Fruit fly (Drosophila melanogaster) whole organism, prepupa: ENCODE results near the gene vers.
A peak's percentile ranks its signal among the peaks of the same experiment; 100 is the strongest.

ENCODE experiments used
- Blimp-1 ChIP-seq: fragments of 200-800 bp; sonication (Bioruptor generic); optimal IDR thresholded peaks from 3 replicates; lab custom pipeline; 2017; ENCODE audit warnings: missing biosample characterization, missing genetic modification characterization, mild to moderate bottlenecking, moderate library complexity, missing genetic modification reagents
- CG10669 ChIP-seq: fragments of 200-800 bp; sonication (Bioruptor generic); optimal IDR thresholded peaks from 3 replicates; lab custom pipeline; 2018; ENCODE audit warnings: missing biosample characterization, mild to moderate bottlenecking, missing genetic modification characterization, moderate library complexity
- CG11294 ChIP-seq: fragments of 200-800 bp; sonication (Bioruptor generic); IDR thresholded peaks from 2 replicates; pipeline ENCODE4 v1.3.6; 2022; ENCODE audit warnings: missing biosample characterization, missing genetic modification characterization
- CG11762 ChIP-seq: fragments of 200-800 bp; sonication (Bioruptor generic); optimal IDR thresholded peaks from 3 replicates; lab custom pipeline; 2016; ENCODE audit warnings: missing biosample characterization, missing genetic modification characterization; ENCODE audit not compliant: insufficient read depth
- CG11902 ChIP-seq: fragments of 200-800 bp; sonication (Bioruptor generic); optimal IDR thresholded peaks from 3 replicates; lab custom pipeline; 2016; ENCODE audit warnings: missing biosample characterization, missing genetic modification characterization
- CG15336 ChIP-seq: fragments of 200-800 bp; sonication (Bioruptor generic); IDR thresholded peaks from 2 replicates; pipeline ENCODE4 v1.3.6; 2022; ENCODE audit warnings: missing biosample characterization, missing genetic modification characterization
- CG1621 ChIP-seq: fragments of 200-800 bp; sonication (Bioruptor generic); optimal IDR thresholded peaks from 3 replicates; lab custom pipeline; 2018; ENCODE audit warnings: missing biosample characterization, mild to moderate bottlenecking, missing genetic modification characterization
- CG16779 ChIP-seq: fragments of 200-800 bp; sonication (Bioruptor generic); optimal IDR thresholded peaks from 3 replicates; lab custom pipeline; 2017; ENCODE audit warnings: missing biosample characterization, mild to moderate bottlenecking, missing genetic modification characterization
- CG3032 ChIP-seq: fragments of 200-800 bp; optimal IDR thresholded peaks from 2 replicates; lab custom pipeline; 2019; ENCODE audit warnings: missing biosample characterization, mild to moderate bottlenecking, missing genetic modification characterization, moderate library complexity
- CG31627 ChIP-seq: fragments of 200-800 bp; sonication (Bioruptor generic); optimal IDR thresholded peaks from 3 replicates; lab custom pipeline; 2016; ENCODE audit warnings: missing biosample characterization, missing genetic modification characterization
- CG32006 ChIP-seq: fragments of 200-800 bp; sonication (Bioruptor generic); optimal IDR thresholded peaks from 3 replicates; lab custom pipeline; 2017; ENCODE audit warnings: missing biosample characterization, mild to moderate bottlenecking, missing genetic modification characterization
- CG34406 ChIP-seq: fragments of 200-800 bp; sonication (Bioruptor generic); optimal IDR thresholded peaks from 3 replicates; lab custom pipeline; 2016; ENCODE audit warnings: missing biosample characterization, missing genetic modification characterization
- CG3919 ChIP-seq: fragments of 200-800 bp; sonication (Bioruptor generic); optimal IDR thresholded peaks from 3 replicates; lab custom pipeline; 2016; ENCODE audit warnings: missing biosample characterization, missing genetic modification characterization
- CG4318 ChIP-seq: fragments of 200-800 bp; sonication (Bioruptor generic); optimal IDR thresholded peaks from 3 replicates; lab custom pipeline; 2017; ENCODE audit warnings: missing biosample characterization, mild to moderate bottlenecking, missing genetic modification characterization
- CG6163 ChIP-seq: fragments of 200-800 bp; sonication (Bioruptor generic); IDR thresholded peaks from 3 replicates; pipeline ENCODE4 v1.3.6; 2022; ENCODE audit warnings: missing biosample characterization, missing genetic modification characterization
- CG6792 ChIP-seq: fragments of 200-800 bp; sonication (Bioruptor generic); optimal IDR thresholded peaks from 3 replicates; lab custom pipeline; 2016; ENCODE audit warnings: missing biosample characterization, missing genetic modification characterization
- CG6854 ChIP-seq: fragments of 200-800 bp; sonication (Bioruptor generic); optimal IDR thresholded peaks from 2 replicates; lab custom pipeline; 2017; ENCODE audit warnings: missing biosample characterization, mild to moderate bottlenecking, missing genetic modification characterization
- CG7368 ChIP-seq: fragments of 200-800 bp; sonication (Bioruptor generic); optimal IDR thresholded peaks from 3 replicates; lab custom pipeline; 2016; ENCODE audit warnings: missing biosample characterization, missing genetic modification characterization
- CG8119 ChIP-seq: fragments of 200-800 bp; sonication (Bioruptor generic); IDR thresholded peaks from 3 replicates; pipeline ENCODE4 v1.3.6; 2022; ENCODE audit warnings: missing biosample characterization, missing genetic modification characterization
- CG8319 ChIP-seq: fragments of 200-800 bp; sonication (Bioruptor generic); optimal IDR thresholded peaks from 3 replicates; lab custom pipeline; 2016; ENCODE audit warnings: missing biosample characterization, missing genetic modification characterization
- CG8632 ChIP-seq: fragments of 200-800 bp; sonication (Bioruptor generic); optimal IDR thresholded peaks from 3 replicates; lab custom pipeline; 2016; ENCODE audit warnings: missing biosample characterization, missing genetic modification characterization
- Eip75B ChIP-seq: fragments of 200-800 bp; sonication (Bioruptor generic); optimal IDR thresholded peaks from 3 replicates; lab custom pipeline; 2016; ENCODE audit warnings: missing biosample characterization, missing genetic modification characterization
- Eip78C ChIP-seq: fragments of 200-800 bp; sonication (Bioruptor generic); peaks from one replicate; lab custom pipeline; 2016; ENCODE audit warnings: missing biosample characterization, missing genetic modification characterization
- Ets21C ChIP-seq: fragments of 200-800 bp; sonication (Bioruptor generic); optimal IDR thresholded peaks from 3 replicates; lab custom pipeline; 2016; ENCODE audit warnings: missing biosample characterization, missing genetic modification characterization
- Ets96B ChIP-seq: fragments of 200-800 bp; optimal IDR thresholded peaks from 2 replicates; lab custom pipeline; 2019; ENCODE audit warnings: missing biosample characterization, mild to moderate bottlenecking, missing genetic modification characterization, moderate library complexity
- Gug ChIP-seq: fragments of 200-800 bp; sonication (Bioruptor generic); IDR thresholded peaks from 2 replicates; pipeline ENCODE4 v1.3.6; 2022; ENCODE audit warnings: missing biosample characterization, missing genetic modification characterization
- Hr38 ChIP-seq: sonication (Bioruptor generic); optimal IDR thresholded peaks from 2 replicates; lab custom pipeline; 2016; ENCODE audit warnings: missing biosample characterization, missing genetic modification characterization
- Hr4 ChIP-seq: fragments of 200-800 bp; sonication (Bioruptor generic); optimal IDR thresholded peaks from 3 replicates; lab custom pipeline; 2016; ENCODE audit warnings: missing biosample characterization, missing genetic modification characterization
- Lpt ChIP-seq: fragments of 200-800 bp; sonication (Bioruptor generic); optimal IDR thresholded peaks from 3 replicates; lab custom pipeline; 2016; ENCODE audit warnings: missing biosample characterization, missing genetic modification characterization
- Met ChIP-seq: fragments of 200-800 bp; sonication (Bioruptor generic); optimal IDR thresholded peaks from 3 replicates; lab custom pipeline; 2016; ENCODE audit warnings: missing biosample characterization, missing genetic modification characterization
- OdsH ChIP-seq: fragments of 200-800 bp; sonication (Bioruptor generic); optimal IDR thresholded peaks from 3 replicates; lab custom pipeline; 2016; ENCODE audit warnings: missing biosample characterization, missing genetic modification characterization
- Smox ChIP-seq: fragments of 200-800 bp; sonication (Bioruptor generic); optimal IDR thresholded peaks from 3 replicates; lab custom pipeline; 2016; ENCODE audit warnings: missing biosample characterization, missing genetic modification characterization
- Sox102F ChIP-seq: fragments of 200-800 bp; sonication (Bioruptor generic); optimal IDR thresholded peaks from 2 replicates; lab custom pipeline; 2016; ENCODE audit warnings: missing biosample characterization, mild to moderate bottlenecking, missing genetic modification characterization
- Sox14 ChIP-seq: fragments of 200-800 bp; sonication (Bioruptor generic); optimal IDR thresholded peaks from 3 replicates; lab custom pipeline; 2016; ENCODE audit warnings: missing biosample characterization, missing genetic modification characterization
- acj6 ChIP-seq: fragments of 200-800 bp; sonication (Bioruptor generic); optimal IDR thresholded peaks from 3 replicates; lab custom pipeline; 2016; ENCODE audit warnings: missing biosample characterization, missing genetic modification characterization
- cyc ChIP-seq: fragments of 200-800 bp; sonication (Bioruptor generic); optimal IDR thresholded peaks from 3 replicates; lab custom pipeline; 2016; ENCODE audit warnings: missing biosample characterization, missing genetic modification characterization
- dsx ChIP-seq: fragments of 200-800 bp; optimal IDR thresholded peaks from 3 replicates; lab custom pipeline; 2019; ENCODE audit warnings: missing biosample characterization, mild to moderate bottlenecking, missing genetic modification characterization, moderate library complexity; ENCODE audit not compliant: poor library complexity, severe bottlenecking
- eg ChIP-seq: fragments of 200-800 bp; sonication (Bioruptor generic); IDR thresholded peaks from 3 replicates; pipeline ENCODE4 v1.3.6; 2022; ENCODE audit warnings: missing biosample characterization, missing genetic modification characterization
- fd59A ChIP-seq: fragments of 200-800 bp; sonication (Bioruptor generic); optimal IDR thresholded peaks from 2 replicates; lab custom pipeline; 2017; ENCODE audit warnings: missing biosample characterization, mild to moderate bottlenecking, missing genetic modification characterization, missing genetic modification reagents
- fd85E ChIP-seq: fragments of 200-800 bp; sonication (Bioruptor generic); optimal IDR thresholded peaks from 3 replicates; lab custom pipeline; 2016; ENCODE audit warnings: missing biosample characterization, missing genetic modification characterization
- fkh ChIP-seq: fragments of 200-800 bp; sonication (Bioruptor generic); optimal IDR thresholded peaks from 3 replicates; lab custom pipeline; 2017; ENCODE audit warnings: missing biosample characterization, mild to moderate bottlenecking, missing genetic modification characterization, moderate library complexity
- lz ChIP-seq: fragments of 200-800 bp; sonication (Bioruptor generic); optimal IDR thresholded peaks from 3 replicates; lab custom pipeline; 2016; ENCODE audit warnings: missing biosample characterization, missing genetic modification characterization
- net ChIP-seq: fragments of 200-800 bp; sonication (Bioruptor generic); optimal IDR thresholded peaks from 3 replicates; lab custom pipeline; 2016; ENCODE audit warnings: missing biosample characterization, missing genetic modification characterization
- pdm3 ChIP-seq: fragments of 200-800 bp; sonication (Bioruptor generic); optimal IDR thresholded peaks from 3 replicates; lab custom pipeline; 2016; ENCODE audit warnings: missing biosample characterization, missing genetic modification characterization
- ss ChIP-seq, 2 experiments: fragments of 200-800 bp; sonication (Bioruptor generic); optimal IDR thresholded peaks; 2 replicates in 1 of 2; 3 replicates in 1 of 2; lab custom pipeline; 2017 to 2018; ENCODE audit warnings: mild to moderate bottlenecking in 2 of 2, missing biosample characterization in 2 of 2, missing genetic modification characterization in 2 of 2, moderate library complexity in 1 of 2
- svp ChIP-seq: fragments of 200-800 bp; sonication (Bioruptor generic); peaks from one replicate; lab custom pipeline; 2016; ENCODE audit warnings: missing biosample characterization, missing genetic modification characterization
- topi ChIP-seq: fragments of 200-800 bp; sonication (Bioruptor generic); optimal IDR thresholded peaks from 3 replicates; lab custom pipeline; 2016; ENCODE audit warnings: missing biosample characterization, missing genetic modification characterization

vers gene

dm6 chr3L:12099329-12100031 lies 16.4 kb upstream of the vers start (continued):
- TF ChIP-seq CG11294 (GFP tag; lab: Robert Waterston, UW) (no peak), ss (GFP tag; optimal IDR thresholded peaks at IDR 0.05; lab: Kevin White, UChicago) (peak; percentile 72 to 81), CG6792 (GFP tag; lab: Kevin White, UChicago) (peak; percentile 5), CG6854 (no peak), CG3919 (GFP tag; lab: Kevin White, UChicago) (peak; percentile 25), dsx (GFP tag; lab: Kevin White, UChicago) (peak; percentile 59), CG4318 (no peak), OdsH (peak; percentile 27), Gug (GFP tag; lab: Robert Waterston, UW) (no peak), Smox (GFP tag; lab: Kevin White, UChicago) (peak; percentile 21), eg (no peak), svp (GFP tag; lab: Kevin White, UChicago) (peak; percentile 68), CG6163 (GFP tag; lab: Robert Waterston, UW) (no peak), CG32006 (GFP tag; lab: Kevin White, UChicago) (no peak), pdm3 (GFP tag; lab: Kevin White, UChicago) (no peak), Ets21C (GFP tag; lab: Kevin White, UChicago) (no peak), CG10669 (GFP tag; lab: Kevin White, UChicago) (peak; percentile 43), CG16779 (tag; lab: Kevin White, UChicago) (no peak), CG3032 (peak; percentile 74), fkh (GFP tag; lab: Kevin White, UChicago) (no peak), Eip78C (GFP tag; lab: Kevin White, UChicago) (peak; percentile 88), CG11762 (GFP tag; lab: Kevin White, UChicago) (no peak), Sox102F (GFP tag; lab: Kevin White, UChicago) (peak; percentile 7), net (GFP tag; lab: Kevin White, UChicago) (peak; percentile 37), topi (GFP tag; lab: Kevin White, UChicago) (peak; percentile 7), fd59A (GFP tag; lab: Kevin White, UChicago) (peak; percentile 7), Sox14 (GFP tag; lab: Kevin White, UChicago) (no peak)

- TF ChIP-seq CG31627 (no peak), CG11762 (GFP tag; lab: Kevin White, UChicago) (peak; percentile 46), Lpt (GFP tag; lab: Kevin White, UChicago) (peak; percentile 55), cyc (GFP tag; lab: Kevin White, UChicago) (no peak), lz (GFP tag; lab: Kevin White, UChicago) (peak; percentile 3), CG8632 (GFP tag; lab: Kevin White, UChicago) (peak; percentile 67), CG11902 (GFP tag; lab: Kevin White, UChicago) (no peak), fkh (GFP tag; lab: Kevin White, UChicago) (no peak), acj6 (GFP tag; lab: Kevin White, UChicago) (peak; percentile 59), Hr38 (GFP tag; lab: Kevin White, UChicago) (no peak), CG7368 (GFP tag; lab: Kevin White, UChicago) (peak; percentile 2), Met (GFP tag; lab: Kevin White, UChicago) (peak; percentile 15), fd59A (GFP tag; lab: Kevin White, UChicago) (peak; percentile 47), ss (GFP tag; optimal IDR thresholded peaks at IDR 0.05; lab: Kevin White, UChicago) (peak; percentile 50 to 52), fd85E (GFP tag; lab: Kevin White, UChicago) (no peak), Eip75B (GFP tag; lab: Kevin White, UChicago) (peak; percentile 5), CG34406 (peak; percentile 64), CG16779 (tag; lab: Kevin White, UChicago) (no peak), CG8119 (peak; percentile 82), Eip78C (GFP tag; lab: Kevin White, UChicago) (peak; percentile 83), Blimp-1 (no peak), OdsH (peak; percentile 71), net (GFP tag; lab: Kevin White, UChicago) (peak; percentile 61), CG15336 (GFP tag; lab: Robert Waterston, UW) (peak; percentile 82), CG32006 (GFP tag; lab: Kevin White, UChicago) (peak; percentile 87), eg (peak; percentile 44; the same call in 1 of the 3 replicates), topi (GFP tag; lab: Kevin White, UChicago) (peak; percentile 14), CG11294 (GFP tag; lab: Robert Waterston, UW) (no peak), Gug (GFP tag; lab: Robert Waterston, UW) (peak; percentile 45), Hr4 (GFP tag; lab: Kevin White, UChicago) (peak; percentile 16), CG8319 (GFP tag; lab: Kevin White, UChicago) (no peak), CG1621 (tag; lab: Kevin White, UChicago) (no peak), CG3032 (peak; percentile 80), Smox (GFP tag; lab: Kevin White, UChicago) (peak; percentile 10), Ets96B (tag; lab: Kevin White, UChicago) (peak; percentile 81), pdm3 (GFP tag; lab: Kevin White, UChicago) (peak; percentile 17)
Observed at dm6 chr3L:12101924-12102383, 13.9 kb upstream of the vers start.
